Worm (Caenorhabditis elegans): Measurements from ENCODE around the gene srh-24.

DNA sequence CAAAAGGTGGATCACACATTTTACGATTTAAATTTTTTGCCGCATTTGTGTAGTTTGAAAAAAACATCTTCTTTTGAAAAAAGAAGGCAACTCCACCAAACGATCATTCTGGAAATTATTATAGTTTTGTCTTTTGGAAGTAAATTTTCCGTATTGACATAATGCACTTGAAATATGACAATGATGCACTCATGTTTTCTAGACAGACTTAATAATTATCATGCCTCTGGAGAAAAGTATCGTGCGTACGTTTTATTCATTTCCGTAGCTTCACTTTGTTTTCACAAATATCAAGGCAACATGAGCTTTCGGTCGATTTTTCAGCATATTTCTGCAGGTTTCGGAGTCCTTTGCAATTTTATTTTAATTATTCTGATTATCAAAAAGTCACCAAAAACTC is 42.5 kb downstream of the srh-24 start, which contains the start of gene str-250:
- no peak for TF ChIP-seq him-1 (tag; optimal IDR thresholded peaks at IDR 0.05)
- no peak for TF ChIP-seq dao-5 (tag; optimal IDR thresholded peaks at IDR 0.05)

Data from whole organism, L4/young adult.